Fruit fly (Drosophila melanogaster) S2 (cell line): ENCODE data around the gene Glut4EF.

Experiments used
- CG8478 ChIP-seq: fragments of >200 bp; optimal IDR thresholded peaks from 2 replicates; lab custom pipeline; 2018
- CTCF ChIP-seq, 2 experiments: fragments of >200 bp; optimal IDR thresholded peaks; 2 replicates each; lab custom pipeline; 2018

- TF ChIP-seq CTCF (optimal IDR thresholded peaks at IDR 0.05; lab: Kevin White, UChicago) = no peak
- no peak for TF ChIP-seq CG8478
These were observed 122.3 kb downstream of the Glut4EF start, which contains the start of the genes Gr85a and Spn85F for dm6 chr3R:9996689-9997213.
